Worm (Caenorhabditis elegans) whole organism, early embryonic: Measurements from ENCODE around the gene nas-19.

Source experiments
- B0310.2 ChIP-seq: sonication (generic microtip); optimal IDR thresholded peaks from 2 replicates; lab custom pipeline; 2016; ENCODE audit warnings: mild to moderate bottlenecking, missing genetic modification characterization, missing compliant biosample characterization
- F13C5.2 ChIP-seq: sonication (generic microtip); optimal IDR thresholded peaks from 2 replicates; lab custom pipeline; 2017; ENCODE audit warnings: mild to moderate bottlenecking, missing genetic modification characterization, inconsistent platforms, missing compliant biosample characterization
- aly-1 ChIP-seq: sonication (generic microtip); optimal IDR thresholded peaks from 2 replicates; lab custom pipeline; 2016; ENCODE audit warnings: missing genetic modification characterization, missing compliant biosample characterization
- ama-1 ChIP-seq: fragments of 150-350 bp; optimal IDR thresholded peaks from 2 replicates; lab custom pipeline; 2014
- ceh-13 ChIP-seq: fragments of 200-800 bp; sonication (Bioruptor generic); optimal IDR thresholded peaks from 2 replicates; lab custom pipeline; 2018; ENCODE audit warnings: mild to moderate bottlenecking, missing genetic modification characterization, missing compliant biosample characterization
- ceh-36 ChIP-seq: sonication (generic microtip); optimal IDR thresholded peaks from 2 replicates; lab custom pipeline; 2016; ENCODE audit warnings: missing genetic modification characterization, inconsistent platforms, missing compliant biosample characterization
- ets-7 ChIP-seq: sonication (generic microtip); optimal IDR thresholded peaks from 2 replicates; lab custom pipeline; 2016; ENCODE audit warnings: missing genotype, missing genetic modification characterization, missing compliant biosample characterization
- flt-1 ChIP-seq: fragments of 200-800 bp; sonication (Bioruptor generic); IDR thresholded peaks from 2 replicates; pipeline ENCODE4 v1.3.6; 2022; ENCODE audit warnings: missing genetic modification characterization, missing compliant biosample characterization
- hmbx-1 ChIP-seq: sonication (generic microtip); optimal IDR thresholded peaks from 2 replicates; lab custom pipeline; 2016; ENCODE audit warnings: mild to moderate bottlenecking, missing genetic modification characterization, missing compliant biosample characterization
- hmg-4 ChIP-seq: fragments of 200-800 bp; sonication (Bioruptor generic); optimal IDR thresholded peaks from 2 replicates; lab custom pipeline; 2018; ENCODE audit warnings: mild to moderate bottlenecking, missing genetic modification characterization, missing compliant biosample characterization
- hnd-1 ChIP-seq: sonication (generic microtip); optimal IDR thresholded peaks from 2 replicates; lab custom pipeline; 2016; ENCODE audit warnings: missing genetic modification characterization, missing compliant biosample characterization
- pes-1 ChIP-seq: fragments of 200-800 bp; sonication (Bioruptor generic); IDR thresholded peaks from 2 replicates; pipeline ENCODE4 v1.3.6; 2022; ENCODE audit warnings: missing genetic modification reagents, missing genetic modification characterization, missing compliant biosample characterization
- scrt-1 ChIP-seq: fragments of 200-800 bp; sonication (Bioruptor generic); IDR thresholded peaks from 2 replicates; pipeline ENCODE4 v1.3.6; 2022; ENCODE audit warnings: missing genetic modification characterization, missing compliant biosample characterization
- sea-1 ChIP-seq: fragments of 200-800 bp; sonication (Bioruptor generic); conservative IDR thresholded peaks from 2 replicates; pipeline ENCODE4 v1.3.6; 2022; ENCODE audit warnings: missing genetic modification characterization, missing compliant biosample characterization
- tbx-11 ChIP-seq: fragments of 200-800 bp; sonication (Bioruptor generic); IDR thresholded peaks from 2 replicates; pipeline ENCODE4 v1.3.6; 2022; ENCODE audit warnings: missing genetic modification characterization, missing compliant biosample characterization
- tbx-37 ChIP-seq: fragments of 200-800 bp; sonication (Bioruptor generic); conservative IDR thresholded peaks from 2 replicates; pipeline ENCODE4 v1.3.6; 2022; ENCODE audit warnings: missing genetic modification reagents, missing genetic modification characterization, missing compliant biosample characterization
- tra-4 ChIP-seq: sonication (generic microtip); optimal IDR thresholded peaks from 2 replicates; lab custom pipeline; 2017; ENCODE audit warnings: missing genetic modification characterization, missing compliant biosample characterization

The nas-19 gene

ce11 chrV:11375150-11375792 lies 27.2 kb downstream of the nas-19 start, which contains the start of gene cnb-1:
Gene cnb-1, plus strand, starts transcription at chrV:11375742.
- TF ChIP-seq F13C5.2 (tag; lab: Kevin White, UChicago) (peak; percentile 13), pes-1 (GFP tag; lab: Robert Waterston, UW) (no peak)

- TF ChIP-seq hmbx-1 (tag; lab: Kevin White, UChicago) (no peak), tbx-11 (GFP tag; lab: Robert Waterston, UW) (no peak), tbx-37 (no peak), F13C5.2 (tag; lab: Kevin White, UChicago) (no peak), ceh-36 (tag; lab: Kevin White, UChicago) (no peak), sea-1 (GFP tag; lab: Robert Waterston, UW) (no peak), scrt-1 (GFP tag; lab: Robert Waterston, UW) (no peak), flt-1 (GFP tag; lab: Robert Waterston, UW) (no peak)
Measured at ce11 chrV:11373918-11374317, 28.6 kb downstream of the nas-19 start.

- TF ChIP-seq aly-1 (tag; lab: Kevin White, UChicago) = no peak
- no peak for TF ChIP-seq flt-1 (GFP tag; lab: Robert Waterston, UW)
- TF ChIP-seq scrt-1 (GFP tag; lab: Robert Waterston, UW) = no peak
- TF ChIP-seq tra-4 (tag; lab: Kevin White, UChicago) = no peak
- TF ChIP-seq ceh-36 (tag; lab: Kevin White, UChicago) = no peak
- TF ChIP-seq pes-1 (GFP tag; lab: Robert Waterston, UW) = no peak
- no peak for TF ChIP-seq sea-1 (GFP tag; lab: Robert Waterston, UW)
- no peak for TF ChIP-seq ets-7 (tag; lab: Kevin White, UChicago)
Measured at ce11 chrV:11372284-11372878, 30.1 kb downstream of the nas-19 start.

ce11 chrV:11366129-11366528 lies 36.4 kb downstream of the nas-19 start, which contains the start of gene dop-5:
Gene dop-5, minus strand, starts transcription at chrV:11366229.
- TF ChIP-seq pes-1 (GFP tag; lab: Robert Waterston, UW) (no peak), sea-1 (GFP tag; lab: Robert Waterston, UW) (no peak), ets-7 (tag; lab: Kevin White, UChicago) (no peak), hmg-4 (no peak), ama-1 (lab: Kevin White, UChicago) (no peak), tbx-11 (GFP tag; lab: Robert Waterston, UW) (no peak), tbx-37 (no peak), B0310.2 (tag; lab: Kevin White, UChicago) (no peak), ceh-13 (GFP tag; lab: Kevin White, UChicago) (no peak), scrt-1 (GFP tag; lab: Robert Waterston, UW) (no peak)

- TF ChIP-seq tbx-37 (no peak), hnd-1 (tag; lab: Kevin White, UChicago) (no peak), tbx-11 (GFP tag; lab: Robert Waterston, UW) (no peak), aly-1 (tag; lab: Kevin White, UChicago) (no peak), F13C5.2 (tag; lab: Kevin White, UChicago) (no peak)
Measured at ce11 chrV:11363575-11363974, 38.9 kb downstream of the nas-19 start.

- TF ChIP-seq tra-4 (tag; lab: Kevin White, UChicago) (no peak), ceh-36 (tag; lab: Kevin White, UChicago) (no peak), pes-1 (GFP tag; lab: Robert Waterston, UW) (no peak), hmbx-1 (tag; lab: Kevin White, UChicago) (no peak), ets-7 (tag; lab: Kevin White, UChicago) (no peak), tbx-11 (GFP tag; lab: Robert Waterston, UW) (no peak)
Measured at ce11 chrV:11354264-11354663, 48.2 kb downstream of the nas-19 start.

ce11 chrV:11352893-11353292 lies 49.6 kb downstream of the nas-19 start, which contains the start of gene npr-25:
Gene npr-25, minus strand, starts transcription at chrV:11352993.
- TF ChIP-seq F13C5.2 (tag; lab: Kevin White, UChicago) (no peak), pes-1 (GFP tag; lab: Robert Waterston, UW) (no peak)

ce11 chrV:11351263-11351662 lies 51.2 kb downstream of the nas-19 start:
- no peak for TF ChIP-seq hmbx-1 (tag; lab: Kevin White, UChicago)
- TF ChIP-seq ets-7 (tag; lab: Kevin White, UChicago) = no peak
- TF ChIP-seq hmg-4 = no peak
- no peak for TF ChIP-seq tra-4 (tag; lab: Kevin White, UChicago)
- no peak for TF ChIP-seq B0310.2 (tag; lab: Kevin White, UChicago)
- TF ChIP-seq hnd-1 (tag; lab: Kevin White, UChicago) = no peak
- no peak for TF ChIP-seq tbx-37
- TF ChIP-seq sea-1 (GFP tag; lab: Robert Waterston, UW) = no peak
- no peak for TF ChIP-seq ceh-13 (GFP tag; lab: Kevin White, UChicago)
- no peak for TF ChIP-seq scrt-1 (GFP tag; lab: Robert Waterston, UW)
- TF ChIP-seq pes-1 (GFP tag; lab: Robert Waterston, UW) = no peak
- TF ChIP-seq ama-1 (lab: Kevin White, UChicago) = no peak
- no peak for TF ChIP-seq aly-1 (tag; lab: Kevin White, UChicago)
- no peak for TF ChIP-seq F13C5.2 (tag; lab: Kevin White, UChicago)
